Worm (Caenorhabditis elegans): ENCODE data around the gene mdt-6.

DNA sequence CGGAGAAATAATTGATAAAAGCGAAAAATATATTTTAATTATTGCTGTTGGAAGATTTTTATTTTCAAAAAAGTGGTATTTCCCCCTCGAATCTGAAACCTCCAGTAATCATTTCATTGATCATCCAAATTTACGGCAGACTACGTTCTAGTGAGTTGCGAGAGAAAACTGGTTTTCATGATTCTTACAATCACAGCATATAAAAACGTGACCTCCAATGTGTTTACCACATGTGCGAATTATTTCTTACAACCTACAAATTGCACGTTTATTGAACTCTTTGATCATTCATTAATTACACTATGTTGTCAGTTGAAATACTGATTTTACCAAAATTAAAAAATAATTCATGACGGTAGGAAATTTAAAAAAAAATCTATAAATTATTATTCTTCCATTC lies 29.8 kb upstream of the mdt-6 start:
- TF ChIP-seq jun-1 (tag; optimal IDR thresholded peaks at IDR 0.05) (no peak), nhr-43 (tag; optimal IDR thresholded peaks at IDR 0.05; ENCODE audit: poor library complexity, severe bottlenecking) (peak; percentile 73), tbx-2 (tag; optimal IDR thresholded peaks at IDR 0.05) (no peak), ceh-9 (tag; optimal IDR thresholded peaks at IDR 0.05) (no peak), nhr-77 (tag; optimal IDR thresholded peaks at IDR 0.05) (no peak), aly-2 (tag; optimal IDR thresholded peaks at IDR 0.05) (no peak), ztf-11 (tag; optimal IDR thresholded peaks at IDR 0.05) (no peak), elt-2 (tag; optimal IDR thresholded peaks at IDR 0.05) (no peak), ceh-28 (tag; optimal IDR thresholded peaks at IDR 0.05) (no peak), nhr-25 (tag; optimal IDR thresholded peaks at IDR 0.05) (peak; percentile 76), egl-27 (tag; optimal IDR thresholded peaks at IDR 0.05) (no peak), nhr-23 (tag; optimal IDR thresholded peaks at IDR 0.05) (peak; percentile 33), ama-1 (optimal IDR thresholded peaks at IDR 0.05) (no peak)
